Worm (Caenorhabditis elegans): Measurements from ENCODE around the gene ttm-2.

Gene ttm-2

DNA sequence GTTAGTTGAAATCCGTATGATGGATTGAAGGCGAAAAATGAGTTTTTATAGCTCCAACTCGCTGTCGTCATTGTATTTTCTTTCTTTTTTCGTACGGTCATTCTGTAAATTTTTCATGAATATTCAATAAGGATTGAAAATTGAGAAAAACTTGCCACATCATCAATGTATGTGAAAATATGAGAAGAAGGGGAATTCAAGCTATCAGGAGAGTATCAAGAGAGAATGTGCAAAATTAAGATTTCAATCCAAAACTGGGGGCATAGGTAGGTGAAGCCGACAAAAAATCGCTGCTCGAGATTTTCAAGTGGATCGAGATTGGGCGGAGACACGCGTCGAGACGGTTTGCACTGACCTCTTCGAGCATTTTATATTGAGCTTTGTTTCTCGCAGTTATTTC is 18.3 kb upstream of the ttm-2 start, which contains the start of gene nep-12:
Gene nep-12 (minus strand): TSS at position 101 of the 400 bp plus-strand sequence.
- TF ChIP-seq him-1 (tag; optimal IDR thresholded peaks at IDR 0.05), result no peak
- TF ChIP-seq dao-5 (tag; optimal IDR thresholded peaks at IDR 0.05), result no peak
- TF ChIP-seq W03F9.2 (tag; optimal IDR thresholded peaks at IDR 0.05), result no peak

- no peak for TF ChIP-seq dao-5 (tag; optimal IDR thresholded peaks at IDR 0.05)
- TF ChIP-seq W03F9.2 (tag; optimal IDR thresholded peaks at IDR 0.05), result no peak
- TF ChIP-seq him-1 (tag; optimal IDR thresholded peaks at IDR 0.05), result no peak
Observed at ce11 chrII:4779753-4780152, 13.6 kb upstream of the ttm-2 start.

- TF ChIP-seq W03F9.2 (tag; optimal IDR thresholded peaks at IDR 0.05) (no peak), him-1 (tag; optimal IDR thresholded peaks at IDR 0.05) (no peak), dao-5 (tag; optimal IDR thresholded peaks at IDR 0.05) (no peak)
Observed at ce11 chrII:4776933-4777332, 10.7 kb upstream of the ttm-2 start, which contains the start of gene F26G1.11. F26G1.11 (plus strand) TSS chrII:4777137.

ce11 chrII:4775802-4776201 is 9.6 kb upstream of the ttm-2 start:
- TF ChIP-seq him-1 (tag; optimal IDR thresholded peaks at IDR 0.05) (no peak), W03F9.2 (tag; optimal IDR thresholded peaks at IDR 0.05) (no peak), dao-5 (tag; optimal IDR thresholded peaks at IDR 0.05) (no peak)

DNA sequence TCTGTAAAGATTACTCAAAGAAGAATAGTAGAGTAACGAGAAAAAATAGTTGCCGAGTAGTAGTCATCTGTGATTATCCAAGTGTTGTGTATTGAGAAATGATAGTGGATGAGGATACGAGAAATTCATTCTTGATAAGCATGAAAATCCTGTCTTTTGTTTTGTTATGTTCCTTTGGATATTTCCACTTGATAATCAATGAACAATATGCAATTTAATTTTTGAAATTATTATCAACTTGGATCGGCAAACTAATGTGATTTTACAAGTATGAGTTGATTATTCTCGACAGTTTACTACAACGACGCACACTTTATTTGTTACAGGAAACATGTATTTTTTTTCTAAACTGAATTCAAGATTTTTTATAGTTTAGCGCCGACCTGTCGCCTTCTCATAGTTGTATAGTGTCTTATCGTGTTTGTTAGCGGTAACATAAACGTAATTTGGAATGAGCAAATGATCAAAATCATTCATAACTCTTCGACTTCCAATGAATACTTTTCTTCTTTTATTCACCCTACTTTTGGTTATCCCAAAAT is 7.8 kb upstream of the ttm-2 start, which contains the start of the genes F26G1.9 and F26G1.10:
Gene F26G1.9 (minus strand): TSS at position 101 of the 542 bp plus-strand sequence.
Gene F26G1.10 (plus strand): TSS at position 492 of the 542 bp plus-strand sequence.
- TF ChIP-seq him-1 (tag; optimal IDR thresholded peaks at IDR 0.05) (no peak), dao-5 (tag; optimal IDR thresholded peaks at IDR 0.05) (no peak), W03F9.2 (tag; optimal IDR thresholded peaks at IDR 0.05) (no peak)

DNA sequence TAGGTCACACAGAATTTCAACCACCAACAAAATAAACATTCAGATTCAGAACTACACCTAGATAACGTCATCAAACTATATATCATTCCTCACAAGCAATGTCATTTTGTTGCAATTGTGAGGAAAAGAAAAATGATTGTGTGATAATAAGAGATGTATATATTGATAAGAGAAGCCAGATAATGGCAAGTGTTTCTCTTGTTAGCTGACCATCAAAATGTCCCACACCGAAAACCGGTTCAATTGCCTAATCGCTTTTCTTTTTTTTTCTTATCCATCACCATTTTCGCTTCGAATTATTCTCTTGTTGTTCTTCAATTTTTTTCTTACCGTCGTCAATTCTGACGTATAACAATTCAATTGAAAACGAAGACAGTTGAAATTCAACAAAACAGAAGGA is 6.3 kb upstream of the ttm-2 start:
- TF ChIP-seq him-1 (tag; optimal IDR thresholded peaks at IDR 0.05) (no peak), W03F9.2 (tag; optimal IDR thresholded peaks at IDR 0.05) (no peak), dao-5 (tag; optimal IDR thresholded peaks at IDR 0.05) (no peak)

DNA sequence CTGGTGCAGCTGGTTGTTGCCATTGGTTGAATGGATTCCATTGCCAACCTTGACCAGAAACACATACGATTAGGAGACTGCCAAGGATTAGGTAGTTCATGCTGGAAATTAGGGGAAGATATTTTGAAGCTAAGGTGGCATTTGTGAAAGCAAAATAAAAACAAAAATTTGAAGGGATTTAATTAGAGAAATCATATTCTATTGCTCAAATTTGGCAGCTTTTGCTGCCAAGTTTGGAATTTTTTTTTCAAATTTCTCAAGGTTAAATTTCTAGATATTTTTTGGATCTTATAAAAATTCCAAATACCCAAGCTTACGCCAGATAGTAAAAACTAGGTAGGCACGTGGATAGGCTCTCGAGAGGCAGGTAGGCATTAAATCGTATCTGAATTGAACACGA is 5.1 kb upstream of the ttm-2 start, which contains the start of gene F26G1.5:
Gene F26G1.5 (minus strand): TSS at position 101 of the 400 bp plus-strand sequence.
- TF ChIP-seq dao-5 (tag; optimal IDR thresholded peaks at IDR 0.05) (no peak), W03F9.2 (tag; optimal IDR thresholded peaks at IDR 0.05) (no peak), him-1 (tag; optimal IDR thresholded peaks at IDR 0.05) (no peak)

DNA sequence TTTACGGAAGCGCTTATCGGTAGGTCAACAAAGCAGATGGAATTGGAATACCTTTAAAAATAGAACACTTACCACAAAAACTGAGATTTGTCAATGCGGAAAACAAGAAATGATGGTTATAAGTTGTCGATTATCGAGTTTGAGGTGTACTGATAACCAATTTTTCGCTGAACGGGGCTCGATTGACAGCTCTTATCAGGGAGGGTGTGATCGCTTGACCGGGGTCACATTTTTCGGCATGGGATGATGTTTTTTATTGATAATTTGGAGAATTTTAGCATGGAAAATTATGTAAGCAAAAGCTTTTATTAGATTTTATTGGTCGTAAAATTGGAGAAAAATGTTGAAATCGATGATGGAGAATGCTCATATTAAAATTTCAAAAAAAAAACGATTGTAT is 3.7 kb upstream of the ttm-2 start:
- TF ChIP-seq W03F9.2 (tag; optimal IDR thresholded peaks at IDR 0.05), result no peak
- no peak for TF ChIP-seq dao-5 (tag; optimal IDR thresholded peaks at IDR 0.05)
- no peak for TF ChIP-seq him-1 (tag; optimal IDR thresholded peaks at IDR 0.05)

DNA sequence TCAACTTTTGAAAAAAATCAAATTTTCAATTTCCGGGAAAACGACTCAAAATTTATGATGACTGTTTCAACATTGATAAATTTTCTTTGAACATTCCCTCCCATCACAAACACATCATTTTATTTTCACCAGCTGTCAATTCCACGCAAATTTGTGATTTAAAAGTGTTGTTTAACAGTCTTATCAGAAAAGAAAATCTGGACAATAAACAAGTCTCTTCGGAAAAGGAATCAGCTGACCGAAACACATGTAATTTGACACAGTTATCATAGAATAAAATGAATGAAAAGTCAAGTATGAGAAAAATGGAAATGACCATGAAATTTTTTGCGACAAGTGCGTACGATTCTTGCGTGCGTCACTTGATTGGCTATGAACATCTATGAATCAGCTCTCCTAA is 2.9 kb upstream of the ttm-2 start:
- no peak for TF ChIP-seq him-1 (tag; optimal IDR thresholded peaks at IDR 0.05)
- no peak for TF ChIP-seq dao-5 (tag; optimal IDR thresholded peaks at IDR 0.05)

- TF ChIP-seq dao-5 (tag; optimal IDR thresholded peaks at IDR 0.05) (no peak), W03F9.2 (tag; optimal IDR thresholded peaks at IDR 0.05) (no peak), him-1 (tag; optimal IDR thresholded peaks at IDR 0.05) (no peak)
Observed at ce11 chrII:4767612-4768011, 1.4 kb upstream of the ttm-2 start.

DNA sequence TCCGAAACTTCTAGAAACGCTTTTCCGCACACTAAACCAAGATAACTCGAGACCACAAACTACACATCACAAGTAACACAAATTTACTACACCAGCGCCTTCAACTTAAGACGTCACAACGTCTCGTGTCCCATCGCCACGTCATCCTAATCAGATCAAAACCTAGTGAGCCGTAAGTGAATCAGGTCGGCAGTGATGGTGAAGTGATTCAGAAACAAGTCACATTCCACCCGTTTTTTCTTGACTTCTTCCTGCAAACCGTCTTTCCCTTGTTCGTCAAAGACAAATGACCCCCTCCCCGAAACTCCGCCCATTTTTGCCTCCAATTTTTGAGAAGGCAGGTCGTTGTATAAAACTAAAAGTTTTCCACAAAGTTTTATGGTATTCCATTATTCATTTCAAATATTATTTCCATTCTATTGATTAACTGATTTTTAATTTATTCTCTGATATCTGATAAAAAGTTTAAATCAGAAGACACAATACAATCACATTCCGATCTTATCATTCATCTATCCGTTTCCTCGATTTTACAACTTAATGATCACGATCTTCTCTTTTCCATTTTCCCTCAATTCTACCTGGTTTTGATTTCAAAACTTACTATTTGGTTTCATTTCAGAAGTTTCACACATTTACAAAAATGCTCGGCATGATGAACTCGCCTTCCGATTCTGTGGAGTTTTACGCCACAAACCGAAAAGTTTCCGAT is 3.5 kb downstream of the ttm-2 start, which contains the start of gene F26G1.2:
Gene F26G1.2 (plus strand): TSS at position 508 of the 712 bp plus-strand sequence.
- TF ChIP-seq dao-5 (tag; optimal IDR thresholded peaks at IDR 0.05) (no peak), him-1 (tag; optimal IDR thresholded peaks at IDR 0.05) (no peak), W03F9.2 (tag; optimal IDR thresholded peaks at IDR 0.05) (no peak)

ce11 chrII:4761020-4761419 is 5.2 kb downstream of the ttm-2 start:
- TF ChIP-seq him-1 (tag; optimal IDR thresholded peaks at IDR 0.05), result no peak
- TF ChIP-seq dao-5 (tag; optimal IDR thresholded peaks at IDR 0.05), result no peak
- no peak for TF ChIP-seq W03F9.2 (tag; optimal IDR thresholded peaks at IDR 0.05)

DNA sequence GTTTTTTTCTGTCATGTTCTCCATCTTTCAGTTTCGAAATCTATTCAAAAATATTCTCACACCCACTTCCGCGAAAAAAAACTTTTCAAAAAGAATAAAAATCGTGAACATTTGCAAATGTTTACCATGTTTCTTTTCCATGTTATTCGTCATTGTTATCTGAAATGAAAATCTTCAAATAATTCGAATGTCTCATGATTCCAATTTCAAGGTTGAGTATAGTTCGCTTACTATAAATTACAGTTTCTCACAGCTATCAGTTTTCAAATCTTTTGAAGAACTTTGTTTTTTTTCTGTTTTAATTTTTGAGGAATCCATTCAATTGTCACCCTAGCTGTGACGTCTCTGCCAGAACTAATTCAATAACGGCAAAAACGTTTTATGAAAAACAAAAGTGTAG is 6.3 kb downstream of the ttm-2 start:
- no peak for TF ChIP-seq dao-5 (tag; optimal IDR thresholded peaks at IDR 0.05)

- no peak for TF ChIP-seq W03F9.2 (tag; optimal IDR thresholded peaks at IDR 0.05)
- no peak for TF ChIP-seq him-1 (tag; optimal IDR thresholded peaks at IDR 0.05)
- no peak for TF ChIP-seq dao-5 (tag; optimal IDR thresholded peaks at IDR 0.05)
Observed at ce11 chrII:4758462-4758861, 7.7 kb downstream of the ttm-2 start, which contains the start of gene F26G1.3. F26G1.3 (plus strand) TSS chrII:4758762.
